Fruit fly (Drosophila melanogaster) whole organism, embryonic: ENCODE data around the gene dgt1.

Experiments
- Atf3 ChIP-seq: fragments of 200-800 bp; sonication (Bioruptor generic); optimal IDR thresholded peaks from 3 replicates; lab custom pipeline; 2016; ENCODE audit warnings: missing biosample characterization, missing genetic modification characterization
- CG12219 ChIP-seq: fragments of 200-800 bp; sonication (Bioruptor generic); optimal IDR thresholded peaks from 3 replicates; lab custom pipeline; 2018; ENCODE audit warnings: missing biosample characterization, mild to moderate bottlenecking, missing genetic modification characterization
- CG15514 ChIP-seq: fragments of 200-800 bp; sonication (Bioruptor generic); optimal IDR thresholded peaks from 3 replicates; lab custom pipeline; 2017; ENCODE audit warnings: missing biosample characterization, missing genetic modification characterization, mild to moderate bottlenecking, moderate library complexity, missing genetic modification reagents
- CG3281 ChIP-seq: fragments of 200-800 bp; sonication (Bioruptor generic); optimal IDR thresholded peaks from 3 replicates; lab custom pipeline; 2017; ENCODE audit warnings: missing biosample characterization, mild to moderate bottlenecking, missing genetic modification characterization
- CG4617 ChIP-seq: fragments of 200-800 bp; sonication (Bioruptor generic); optimal IDR thresholded peaks from 3 replicates; lab custom pipeline; 2016; ENCODE audit warnings: missing biosample characterization, missing genetic modification characterization, borderline replicate concordance
- Fer3 ChIP-seq: fragments of 200-800 bp; sonication (Bioruptor generic); optimal IDR thresholded peaks from 2 replicates; lab custom pipeline; 2018; ENCODE audit warnings: missing biosample characterization, mild to moderate bottlenecking, missing genetic modification characterization, moderate library complexity
- Gsc ChIP-seq: fragments of 200-800 bp; sonication (Bioruptor generic); IDR thresholded peaks from 2 replicates; pipeline ENCODE4 v1.3.6; 2022; ENCODE audit warnings: missing biosample characterization, missing genetic modification characterization
- Sin3A ChIP-seq: fragments of >200 bp; optimal IDR thresholded peaks from 2 replicates; lab custom pipeline; 2018
- ci ChIP-seq: fragments of 200-800 bp; sonication (Bioruptor generic); IDR thresholded peaks from 3 replicates; pipeline ENCODE4 v1.3.6; 2022; ENCODE audit warnings: missing biosample characterization, missing genetic modification characterization
- crc ChIP-seq: fragments of 200-800 bp; sonication (Bioruptor generic); optimal IDR thresholded peaks from 2 replicates; lab custom pipeline; 2016; ENCODE audit warnings: missing biosample characterization, missing genetic modification characterization
- fu2 ChIP-seq: fragments of 200-800 bp; sonication (Bioruptor generic); optimal IDR thresholded peaks from 2 replicates; lab custom pipeline; 2016; ENCODE audit warnings: missing biosample characterization, missing genetic modification characterization
- sisA ChIP-seq: fragments of 200-800 bp; sonication (Bioruptor generic); IDR thresholded peaks from 2 replicates; pipeline ENCODE4 v1.3.6; 2022; ENCODE audit warnings: missing biosample characterization, missing genetic modification characterization
- tx ChIP-seq: fragments of 200-800 bp; sonication (Bioruptor generic); optimal IDR thresholded peaks from 2 replicates; lab custom pipeline; 2016; ENCODE audit warnings: missing biosample characterization, missing genetic modification characterization
- usp ChIP-seq: fragments of >200 bp; optimal IDR thresholded peaks from 2 replicates; lab custom pipeline; 2017; ENCODE audit warnings: missing biosample characterization, missing genetic modification characterization

- TF ChIP-seq Fer3 (no peak), crc (no peak), usp (no peak), Atf3 (GFP tag; lab: Kevin White, UChicago) (no peak), tx (GFP tag; lab: Kevin White, UChicago) (no peak), fu2 (GFP tag; lab: Kevin White, UChicago) (no peak), ci (GFP tag; lab: Robert Waterston, UW) (peak; percentile 52; the same call in 1 of the 3 replicates), Gsc (GFP tag; lab: Robert Waterston, UW) (no peak), CG12219 (no peak), sisA (GFP tag; lab: Robert Waterston, UW) (no peak), CG3281 (GFP tag; lab: Kevin White, UChicago) (no peak), Sin3A (lab: Kevin White, UChicago) (no peak), CG4617 (GFP tag; lab: Kevin White, UChicago) (peak; percentile 88), CG15514 (GFP tag; lab: Kevin White, UChicago) (peak; percentile 93)
Measured at dm6 chr3R:29857228-29857627, at the start of gene dgt1.
